Worm (Caenorhabditis elegans): Measurements from ENCODE around the gene pqn-83.

DNA sequence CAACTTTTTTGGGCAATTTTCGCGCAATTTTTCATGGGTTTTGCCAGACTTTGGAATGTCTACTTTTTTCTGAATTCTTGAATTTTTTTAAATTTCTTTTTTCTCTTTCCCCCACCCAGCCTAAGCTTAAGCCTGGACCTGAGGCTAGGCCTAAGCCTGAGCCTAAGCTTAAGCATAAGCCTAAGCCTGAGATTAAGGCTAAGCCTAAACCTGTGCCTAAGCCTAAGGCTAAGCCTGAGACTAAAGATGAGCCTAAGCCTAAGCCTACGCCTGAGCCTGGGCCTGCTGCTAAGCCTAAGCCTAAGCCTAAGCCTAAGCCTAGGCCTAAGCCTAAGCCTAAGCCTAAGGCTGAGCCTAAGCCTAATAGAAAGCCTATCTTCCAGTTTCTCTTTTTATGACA lies 43.0 kb downstream of the pqn-83 start:
- TF ChIP-seq nhr-2 (tag; optimal IDR thresholded peaks at IDR 0.05) (no peak), flh-1 (GFP tag; optimal IDR thresholded peaks at IDR 0.05) (no peak), nhr-12 (tag; optimal IDR thresholded peaks at IDR 0.05) (no peak), ztf-11 (tag; optimal IDR thresholded peaks at IDR 0.05) (no peak), lin-13 (tag; optimal IDR thresholded peaks at IDR 0.05) (no peak), lsy-2 (tag; optimal IDR thresholded peaks at IDR 0.05) (no peak), snpc-4 (tag; optimal IDR thresholded peaks at IDR 0.05) (no peak), nhr-237 (tag; optimal IDR thresholded peaks at IDR 0.05) (no peak), mep-1 (tag; optimal IDR thresholded peaks at IDR 0.05) (no peak), pha-4 (tag; optimal IDR thresholded peaks at IDR 0.05) (no peak), bed-3 (GFP tag; optimal IDR thresholded peaks at IDR 0.05) (no peak), unc-39 (tag; optimal IDR thresholded peaks at IDR 0.05) (no peak), blmp-1 (tag; optimal IDR thresholded peaks at IDR 0.05) (no peak), elt-1 (tag; optimal IDR thresholded peaks at IDR 0.05; ENCODE audit: borderline replicate concordance, insufficient read depth) (no peak)
